Worm (Caenorhabditis elegans): ENCODE data around the gene ife-1.

Gene ife-1

ce11 chrIII:13380881-13381280 is 37.7 kb downstream of the ife-1 start:
- no peak for TF ChIP-seq nhr-42 (GFP tag; IDR thresholded peaks at IDR 0.05)
- no peak for TF ChIP-seq pqm-1 (tag; optimal IDR thresholded peaks at IDR 0.05)
- TF ChIP-seq madf-9 (GFP tag; conservative IDR thresholded peaks at IDR 0.05) = no peak
- no peak for TF ChIP-seq Y105C5A.15 (GFP tag; IDR thresholded peaks at IDR 0.05)
- TF ChIP-seq F10B5.3 (tag; optimal IDR thresholded peaks at IDR 0.05) = no peak
- TF ChIP-seq mdl-1 (tag; optimal IDR thresholded peaks at IDR 0.05) = no peak
- no peak for TF ChIP-seq nhr-48 (tag; optimal IDR thresholded peaks at IDR 0.05)
- TF ChIP-seq mdt-29 (GFP tag; IDR thresholded peaks at IDR 0.05) = no peak
- no peak for TF ChIP-seq saeg-2 (GFP tag; IDR thresholded peaks at IDR 0.05)
- TF ChIP-seq hmg-1.1 (GFP tag; IDR thresholded peaks at IDR 0.05) = no peak
- TF ChIP-seq aha-1 (tag) = no peak
- no peak for TF ChIP-seq mep-1 (tag; optimal IDR thresholded peaks at IDR 0.05)
- TF ChIP-seq vab-7 (GFP tag; IDR thresholded peaks at IDR 0.05) = no peak
- no peak for TF ChIP-seq ama-1 (optimal IDR thresholded peaks at IDR 0.05)
- TF ChIP-seq F44E2.7 (GFP tag; IDR thresholded peaks at IDR 0.05) = no peak
- TF ChIP-seq aly-2 (tag; optimal IDR thresholded peaks at IDR 0.05) = no peak
- TF ChIP-seq T26A8.4 (GFP tag; IDR thresholded peaks at IDR 0.05) = no peak
- TF ChIP-seq nhr-10 (tag; optimal IDR thresholded peaks at IDR 0.05) = no peak
- TF ChIP-seq nhr-111 (GFP tag; optimal IDR thresholded peaks at IDR 0.05) = no peak

ce11 chrIII:13381684-13382083 is 38.5 kb downstream of the ife-1 start:
- TF ChIP-seq daf-12 (tag; optimal IDR thresholded peaks at IDR 0.05) = no peak
- no peak for TF ChIP-seq aha-1 (tag)
- no peak for TF ChIP-seq jun-1 (tag; optimal IDR thresholded peaks at IDR 0.05)
- TF ChIP-seq lin-15B (tag; optimal IDR thresholded peaks at IDR 0.05) = no peak
- TF ChIP-seq tra-1 (GFP tag; IDR thresholded peaks at IDR 0.05) = no peak
- no peak for TF ChIP-seq egl-27 (tag; optimal IDR thresholded peaks at IDR 0.05)
- no peak for TF ChIP-seq ceh-62 (tag; optimal IDR thresholded peaks at IDR 0.05)
- no peak for TF ChIP-seq ZK546.5 (tag; optimal IDR thresholded peaks at IDR 0.05)
- no peak for TF ChIP-seq zfp-3 (GFP tag; conservative IDR thresholded peaks at IDR 0.05)

- TF ChIP-seq ZK546.5 (tag; optimal IDR thresholded peaks at IDR 0.05) (no peak), nhr-6 (tag; optimal IDR thresholded peaks at IDR 0.05) (no peak), mdl-1 (tag; optimal IDR thresholded peaks at IDR 0.05) (no peak), set-16 (GFP tag; IDR thresholded peaks at IDR 0.05) (no peak), madf-5 (GFP tag; IDR thresholded peaks at IDR 0.05) (no peak), nhr-25 (tag; optimal IDR thresholded peaks at IDR 0.05; ENCODE audit: borderline replicate concordance, insufficient read depth) (no peak), hlh-11 (tag; optimal IDR thresholded peaks at IDR 0.05) (no peak), duxl-1 (tag; optimal IDR thresholded peaks at IDR 0.05; ENCODE audit: poor library complexity) (no peak), lin-29 (GFP tag; IDR thresholded peaks at IDR 0.05) (no peak), tag-97 (GFP tag; IDR thresholded peaks at IDR 0.05) (no peak), Y5F2A.4 (GFP tag; optimal IDR thresholded peaks at IDR 0.05) (no peak), snpc-1.2 (GFP tag; IDR thresholded peaks at IDR 0.05) (no peak), egl-27 (tag; optimal IDR thresholded peaks at IDR 0.05) (no peak)
Observed at ce11 chrIII:13383159-13383558, 39.9 kb downstream of the ife-1 start.

ce11 chrIII:13385850-13386249 is 42.6 kb downstream of the ife-1 start, which contains the start of gene T03F6.4:
Gene T03F6.4, plus strand, starts transcription at chrIII:13386150.
- TF ChIP-seq F44E2.7 (GFP tag; IDR thresholded peaks at IDR 0.05) (no peak), daf-12 (tag; optimal IDR thresholded peaks at IDR 0.05) (no peak), ceh-62 (tag; optimal IDR thresholded peaks at IDR 0.05) (no peak), F26F4.8 (GFP tag; conservative IDR thresholded peaks at IDR 0.05) (no peak), Y48G9A.11 (GFP tag; IDR thresholded peaks at IDR 0.05) (no peak), Y5F2A.4 (GFP tag; optimal IDR thresholded peaks at IDR 0.05) (no peak), hlh-30 (tag; optimal IDR thresholded peaks at IDR 0.05; ENCODE audit: insufficient read depth) (no peak), nhr-102 (tag; optimal IDR thresholded peaks at IDR 0.05) (no peak)
